Worm (Caenorhabditis elegans) whole organism, mixed stage, embryonic: ENCODE results near the gene E02C12.9.

ENCODE experiments used
- ceh-39 ChIP-seq: fragments of 150-350 bp; optimal IDR thresholded peaks from 2 replicates; lab custom pipeline; 2014; ENCODE audit warnings: missing biosample characterization, missing genetic modification characterization
- ceh-83 ChIP-seq: fragments of 200-800 bp; sonication (Bioruptor generic); optimal IDR thresholded peaks from 2 replicates; lab custom pipeline; 2018; ENCODE audit warnings: mild to moderate bottlenecking, missing genetic modification characterization, missing compliant biosample characterization
- cnd-1 ChIP-seq: fragments of 200-800 bp; sonication (Bioruptor generic); optimal IDR thresholded peaks from 2 replicates; lab custom pipeline; 2018; ENCODE audit warnings: mild to moderate bottlenecking, missing genetic modification characterization, missing compliant biosample characterization
- flh-1 ChIP-seq: fragments of 200-800 bp; sonication (Bioruptor generic); optimal IDR thresholded peaks from 2 replicates; lab custom pipeline; 2018; ENCODE audit warnings: mild to moderate bottlenecking, missing genetic modification characterization, moderate library complexity, missing compliant biosample characterization
- lin-13 ChIP-seq: fragments of 150-350 bp; optimal IDR thresholded peaks from 2 replicates; lab custom pipeline; 2014; ENCODE audit warnings: missing biosample characterization, missing genetic modification characterization
- lsy-2 ChIP-seq: fragments of 150-350 bp; optimal IDR thresholded peaks from 2 replicates; lab custom pipeline; 2014; ENCODE audit warnings: missing biosample characterization, missing genetic modification characterization
- pha-4 ChIP-seq: fragments of 150-350 bp; optimal IDR thresholded peaks from 2 replicates; lab custom pipeline; 2018; ENCODE audit warnings: missing biosample characterization, missing genetic modification reagents, missing genetic modification characterization
- unc-62 ChIP-seq: fragments of 150-350 bp; optimal IDR thresholded peaks from 2 replicates; lab custom pipeline; 2014; ENCODE audit warnings: missing biosample characterization, missing genetic modification reagents, missing genetic modification characterization

ce11 chrV:9399886-9400373 lies 24.7 kb upstream of the E02C12.9 start, which contains the start of gene trpp-4:
- TF ChIP-seq cnd-1 (tag; lab: Kevin White, UChicago) (no peak), ceh-83 (no peak), pha-4 (no peak), flh-1 (no peak), lsy-2 (tag; lab: Kevin White, UChicago) (no peak), ceh-39 (tag; lab: Kevin White, UChicago) (no peak), lin-13 (tag; lab: Kevin White, UChicago) (no peak), unc-62 (GFP tag; lab: Kevin White, UChicago) (no peak)
